Worm (Caenorhabditis elegans): ENCODE data around the gene F26G1.3.

F26G1.3 gene

ce11 chrII:4769886-4770285 is 11.3 kb downstream of the F26G1.3 start (continued):
- TF ChIP-seq tag-97 (GFP tag; IDR thresholded peaks at IDR 0.05): no peak

- TF ChIP-seq jun-1 (tag; optimal IDR thresholded peaks at IDR 0.05) (no peak), nhr-102 (tag; optimal IDR thresholded peaks at IDR 0.05) (no peak), dmd-6 (GFP tag; IDR thresholded peaks at IDR 0.05) (no peak), dmd-9 (GFP tag; IDR thresholded peaks at IDR 0.05) (no peak), unc-130 (GFP tag; optimal IDR thresholded peaks at IDR 0.05) (no peak), mdl-1 (tag; optimal IDR thresholded peaks at IDR 0.05) (no peak), sdz-12 (GFP tag; optimal IDR thresholded peaks at IDR 0.05) (no peak), madf-5 (GFP tag; IDR thresholded peaks at IDR 0.05) (no peak), daf-16 (GFP tag; optimal IDR thresholded peaks at IDR 0.05) (no peak), daf-16 (tag; optimal IDR thresholded peaks at IDR 0.05) (no peak), lir-3 (tag; optimal IDR thresholded peaks at IDR 0.05) (no peak), F37D6.2 (tag; optimal IDR thresholded peaks at IDR 0.05) (no peak), mxl-3 (GFP tag; optimal IDR thresholded peaks at IDR 0.05) (no peak), tra-1 (GFP tag; IDR thresholded peaks at IDR 0.05) (no peak), aha-1 (tag) (no peak), mxl-2 (GFP tag; conservative IDR thresholded peaks at IDR 0.05) (no peak), F49E8.2 (tag; optimal IDR thresholded peaks at IDR 0.05; ENCODE audit: borderline replicate concordance) (no peak), F10B5.3 (tag; optimal IDR thresholded peaks at IDR 0.05) (no peak)
These were observed 12.7 kb downstream of the F26G1.3 start, which contains the start of gene F26G1.5 for ce11 chrII:4771282-4771681. TSS of gene F26G1.5 (minus strand) at chrII:4771382.

ce11 chrII:4772441-4772840 is 13.9 kb downstream of the F26G1.3 start:
- peak; percentile 23 for TF ChIP-seq nhr-48 (tag; optimal IDR thresholded peaks at IDR 0.05)
- no peak for TF ChIP-seq sdz-12 (GFP tag; optimal IDR thresholded peaks at IDR 0.05)
- TF ChIP-seq hlh-11 (tag; optimal IDR thresholded peaks at IDR 0.05): peak; percentile 33
- peak; percentile 32 for TF ChIP-seq nhr-28 (tag; optimal IDR thresholded peaks at IDR 0.05)
- peak; percentile 26 for TF ChIP-seq nhr-25 (tag; optimal IDR thresholded peaks at IDR 0.05; ENCODE audit: borderline replicate concordance, insufficient read depth)
- peak; percentile 47 for TF ChIP-seq aha-1 (tag)
- peak; percentile 35 for TF ChIP-seq dve-1 (tag; optimal IDR thresholded peaks at IDR 0.05; ENCODE audit: insufficient read depth)
- TF ChIP-seq lim-7 (GFP tag; IDR thresholded peaks at IDR 0.05): no peak

DNA sequence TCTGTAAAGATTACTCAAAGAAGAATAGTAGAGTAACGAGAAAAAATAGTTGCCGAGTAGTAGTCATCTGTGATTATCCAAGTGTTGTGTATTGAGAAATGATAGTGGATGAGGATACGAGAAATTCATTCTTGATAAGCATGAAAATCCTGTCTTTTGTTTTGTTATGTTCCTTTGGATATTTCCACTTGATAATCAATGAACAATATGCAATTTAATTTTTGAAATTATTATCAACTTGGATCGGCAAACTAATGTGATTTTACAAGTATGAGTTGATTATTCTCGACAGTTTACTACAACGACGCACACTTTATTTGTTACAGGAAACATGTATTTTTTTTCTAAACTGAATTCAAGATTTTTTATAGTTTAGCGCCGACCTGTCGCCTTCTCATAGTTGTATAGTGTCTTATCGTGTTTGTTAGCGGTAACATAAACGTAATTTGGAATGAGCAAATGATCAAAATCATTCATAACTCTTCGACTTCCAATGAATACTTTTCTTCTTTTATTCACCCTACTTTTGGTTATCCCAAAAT is 15.4 kb downstream of the F26G1.3 start, which contains the start of the genes F26G1.9 and F26G1.10:
TSS of gene F26G1.9 (minus strand) at position 101 of the 542 bp plus-strand sequence.
TSS of gene F26G1.10 (plus strand) at position 492 of the 542 bp plus-strand sequence.
- TF ChIP-seq aha-1 (tag) (peak; percentile 22), ctbp-1 (GFP tag; IDR thresholded peaks at IDR 0.05) (no peak)

DNA sequence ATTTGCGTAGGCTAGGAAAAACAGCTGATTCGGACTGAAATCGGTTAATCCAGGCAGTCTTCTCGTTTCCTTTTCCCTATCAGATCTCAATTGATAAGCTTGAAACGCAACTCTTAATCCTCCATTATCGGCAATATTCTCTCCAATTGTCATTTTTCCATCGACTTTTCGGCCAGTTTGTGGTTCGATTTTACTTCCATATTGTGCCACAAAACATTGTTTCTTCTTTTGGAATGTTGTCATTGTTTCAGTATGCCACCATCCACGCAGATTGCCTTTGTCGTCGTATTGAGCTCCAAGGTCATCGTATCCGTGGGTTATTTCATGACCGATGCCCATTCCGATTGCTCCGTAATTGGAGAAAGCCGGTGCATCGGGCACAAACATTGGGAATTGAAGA is 17.2 kb downstream of the F26G1.3 start:
- TF ChIP-seq unc-62 (GFP tag; optimal IDR thresholded peaks at IDR 0.05 in 1 of 2): peak in 1 of 2 experiments; percentile 96
- no peak for TF ChIP-seq unc-62 (tag; optimal IDR thresholded peaks at IDR 0.05)
- TF ChIP-seq hlh-30 (tag; optimal IDR thresholded peaks at IDR 0.05; ENCODE audit: insufficient read depth): no peak

DNA sequence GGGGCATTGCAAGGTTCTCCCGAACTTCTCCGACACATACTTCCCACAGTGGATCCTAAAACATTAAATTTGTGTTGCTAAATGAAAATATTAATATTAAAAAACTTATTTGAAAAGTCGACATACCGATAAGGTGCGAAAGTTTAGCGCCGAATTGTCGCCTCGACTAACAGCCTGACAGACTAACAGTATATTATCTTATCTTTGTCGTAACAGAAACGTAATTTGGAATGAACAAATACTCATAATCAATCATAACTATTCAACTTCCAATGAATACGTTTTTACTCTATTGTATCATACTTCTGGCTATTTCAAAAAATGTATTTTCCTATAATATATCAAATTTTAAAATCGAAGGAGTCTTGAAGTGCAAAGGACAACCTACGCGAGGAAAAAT is 18.4 kb downstream of the F26G1.3 start, which contains the start of gene F26G1.11:
TSS of gene F26G1.11 (plus strand) at position 205 of the 400 bp plus-strand sequence.
- peak; percentile 86 for TF ChIP-seq pqm-1 (tag; optimal IDR thresholded peaks at IDR 0.05)
- TF ChIP-seq spr-1 (tag; optimal IDR thresholded peaks at IDR 0.05): no peak
- no peak for TF ChIP-seq mdt-29 (GFP tag; IDR thresholded peaks at IDR 0.05)
- TF ChIP-seq daf-16 (GFP tag; optimal IDR thresholded peaks at IDR 0.05): no peak
- TF ChIP-seq daf-16 (tag; optimal IDR thresholded peaks at IDR 0.05): peak; percentile 73
- TF ChIP-seq dve-1 (tag; optimal IDR thresholded peaks at IDR 0.05; ENCODE audit: insufficient read depth): peak; percentile 62
- peak; percentile 42 for TF ChIP-seq hlh-11 (tag; optimal IDR thresholded peaks at IDR 0.05)
- TF ChIP-seq vab-7 (GFP tag; IDR thresholded peaks at IDR 0.05): no peak
- TF ChIP-seq F26F4.8 (GFP tag; conservative IDR thresholded peaks at IDR 0.05): no peak

Data from whole organism, L4 larva.